Worm (Caenorhabditis elegans) whole organism, L1 larva: ENCODE measurements around the gene best-1.

Source experiments
- ceh-82 ChIP-seq, 3 experiments: fragments of 150-350 bp in 1 of 3; sonication (generic microtip) in 2 of 3; optimal IDR thresholded peaks; 2 replicates each; lab custom pipeline; 2014 to 2017; ENCODE audit warnings: missing biosample characterization in 3 of 3, missing genetic modification characterization in 3 of 3
- ces-1 ChIP-seq: fragments of 150-350 bp; optimal IDR thresholded peaks from 2 replicates; lab custom pipeline; 2014; ENCODE audit warnings: missing biosample characterization, missing genetic modification reagents, missing genetic modification characterization
- egl-27 ChIP-seq, 2 experiments: fragments of 150-350 bp in 1 of 2; sonication (generic microtip); optimal IDR thresholded peaks; 3 replicates each; lab custom pipeline; 2017 to 2018; ENCODE audit warnings: missing biosample characterization in 2 of 2, missing genetic modification characterization in 2 of 2, missing genetic modification reagents in 2 of 2
- elt-2 ChIP-seq: sonication (generic microtip); optimal IDR thresholded peaks from 2 replicates; lab custom pipeline; 2016; ENCODE audit warnings: missing genetic modification characterization, mild to moderate bottlenecking, inconsistent platforms, missing compliant biosample characterization, missing genetic modification reagents
- elt-3 ChIP-seq, 6 experiments: fragments of 150-350 bp in 1 of 6; sonication (generic microtip); optimal IDR thresholded peaks; 2 replicates each; lab custom pipeline; 2017 to 2018; ENCODE audit warnings: missing biosample characterization in 6 of 6, missing genetic modification characterization in 6 of 6, inconsistent platforms in 1 of 6
- lin-35 ChIP-seq, 2 experiments: fragments of 150-350 bp; optimal IDR thresholded peaks; 2 replicates each; lab custom pipeline; 2014; ENCODE audit warnings: missing biosample characterization in 2 of 2, missing genetic modification characterization in 2 of 2, missing genetic modification reagents in 2 of 2
- lin-39 ChIP-seq: fragments of 150-350 bp; optimal IDR thresholded peaks from 2 replicates; lab custom pipeline; 2014; ENCODE audit warnings: missing biosample characterization, missing genetic modification reagents, missing genetic modification characterization
- nhr-19 ChIP-seq: fragments of 200-800 bp; sonication (Bioruptor generic); conservative IDR thresholded peaks from 2 replicates; pipeline ENCODE4 v1.3.6; 2022; ENCODE audit warnings: missing genetic modification characterization, missing compliant biosample characterization
- nhr-28 ChIP-seq: fragments of 150-350 bp; optimal IDR thresholded peaks from 2 replicates; lab custom pipeline; 2014; ENCODE audit warnings: missing biosample characterization, missing genetic modification characterization

DNA sequence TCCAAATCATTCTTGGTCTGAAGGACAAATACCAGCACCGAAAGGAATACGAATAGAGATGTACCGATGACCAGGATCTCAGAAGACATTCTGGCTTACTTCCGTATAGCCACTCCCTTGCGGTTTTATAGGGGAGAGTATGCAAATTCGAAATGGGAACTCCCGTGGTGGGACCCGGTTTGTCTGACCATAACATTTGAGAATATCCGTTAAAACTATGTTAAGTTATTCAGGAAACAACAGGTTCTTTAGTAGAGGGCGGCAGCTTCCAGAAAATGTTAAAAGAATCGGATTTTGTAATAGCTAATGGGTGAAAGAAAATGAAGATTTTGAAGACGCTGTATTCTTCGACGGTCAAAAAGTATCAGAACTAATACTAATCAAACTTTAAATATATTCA, 42.4 kb downstream of the best-1 start, which contains the start of gene col-131:
- TF ChIP-seq lin-39 = no peak
- TF ChIP-seq nhr-19 (GFP tag; lab: Robert Waterston, UW) = no peak
- no peak for TF ChIP-seq nhr-28
- TF ChIP-seq egl-27 (tag; optimal IDR thresholded peaks at IDR 0.05; lab: Kevin White, UChicago) = no peak
- TF ChIP-seq ceh-82 (tag; optimal IDR thresholded peaks at IDR 0.05; lab: Kevin White, UChicago) = no peak
- TF ChIP-seq elt-3 (tag; optimal IDR thresholded peaks at IDR 0.05; lab: Kevin White, UChicago) = no peak
- no peak for TF ChIP-seq ces-1 (GFP tag; lab: Kevin White, UChicago)
- TF ChIP-seq elt-2 (tag; lab: Kevin White, UChicago) = no peak
- no peak for TF ChIP-seq lin-35 (GFP tag; optimal IDR thresholded peaks at IDR 0.05; lab: Kevin White, UChicago)
